Worm (Caenorhabditis elegans): ENCODE measurements around the gene cest-9.2.

DNA sequence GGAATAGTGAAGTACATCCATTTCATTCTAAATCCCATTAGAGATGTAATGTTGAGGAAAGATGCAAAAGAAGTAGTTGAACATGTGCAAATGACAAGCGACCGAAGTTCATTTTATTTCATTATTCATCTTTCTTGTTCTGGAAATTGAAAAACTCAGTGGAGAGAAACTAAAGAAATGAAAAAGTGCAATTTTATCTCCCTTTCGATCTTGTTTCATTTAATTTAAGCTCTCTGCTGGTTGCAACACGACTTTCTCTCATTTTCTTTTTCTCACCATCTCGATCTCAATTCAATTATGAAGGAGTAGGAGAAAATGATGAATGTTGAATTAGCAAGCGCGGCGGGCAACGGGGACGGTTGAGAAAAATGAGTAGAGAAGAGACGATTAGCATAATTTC, 37.5 kb upstream of the cest-9.2 start:
- no peak for TF ChIP-seq B0310.2 (tag; optimal IDR thresholded peaks at IDR 0.05)
- no peak for TF ChIP-seq ama-1 (optimal IDR thresholded peaks at IDR 0.05)
- TF ChIP-seq ceh-36 (tag; optimal IDR thresholded peaks at IDR 0.05): no peak
- no peak for TF ChIP-seq flt-1 (GFP tag; IDR thresholded peaks at IDR 0.05)
- TF ChIP-seq pes-1 (GFP tag; IDR thresholded peaks at IDR 0.05): no peak
- no peak for TF ChIP-seq hnd-1 (tag; optimal IDR thresholded peaks at IDR 0.05)
